Worm (Caenorhabditis elegans): Measurements from ENCODE around the gene cas-1.

cas-1 gene

ce11 chrX:16793470-16793869, 20.0 kb downstream of the cas-1 start:
- TF ChIP-seq aly-1 (tag; optimal IDR thresholded peaks at IDR 0.05) (no peak), tra-4 (tag; optimal IDR thresholded peaks at IDR 0.05) (no peak), B0310.2 (tag; optimal IDR thresholded peaks at IDR 0.05) (no peak), hnd-1 (tag; optimal IDR thresholded peaks at IDR 0.05) (no peak), flt-1 (GFP tag; IDR thresholded peaks at IDR 0.05) (no peak), F13C5.2 (tag; optimal IDR thresholded peaks at IDR 0.05) (no peak), tbx-37 (GFP tag; conservative IDR thresholded peaks at IDR 0.05) (no peak), ceh-13 (GFP tag; optimal IDR thresholded peaks at IDR 0.05) (no peak), ets-7 (tag; optimal IDR thresholded peaks at IDR 0.05) (no peak), pes-1 (GFP tag; IDR thresholded peaks at IDR 0.05) (no peak), ceh-36 (tag; optimal IDR thresholded peaks at IDR 0.05) (no peak), scrt-1 (GFP tag; IDR thresholded peaks at IDR 0.05) (no peak), tbx-11 (GFP tag; IDR thresholded peaks at IDR 0.05) (no peak), hmg-4 (GFP tag; optimal IDR thresholded peaks at IDR 0.05) (no peak), sea-1 (GFP tag; conservative IDR thresholded peaks at IDR 0.05) (no peak), hmbx-1 (tag; optimal IDR thresholded peaks at IDR 0.05) (no peak), ama-1 (optimal IDR thresholded peaks at IDR 0.05) (no peak)

- no peak for TF ChIP-seq ceh-13 (GFP tag; optimal IDR thresholded peaks at IDR 0.05)
- TF ChIP-seq scrt-1 (GFP tag; IDR thresholded peaks at IDR 0.05): no peak
- TF ChIP-seq tbx-11 (GFP tag; IDR thresholded peaks at IDR 0.05): no peak
- TF ChIP-seq hmg-4 (GFP tag; optimal IDR thresholded peaks at IDR 0.05): no peak
These were observed 20.7 kb downstream of the cas-1 start, which contains the start of gene got-1.2 for ce11 chrX:16792700-16793176. Gene got-1.2 (minus strand): TSS chrX:16793126.

ce11 chrX:16787152-16787551, 26.3 kb downstream of the cas-1 start:
- TF ChIP-seq F13C5.2 (tag; optimal IDR thresholded peaks at IDR 0.05) (no peak), ceh-36 (tag; optimal IDR thresholded peaks at IDR 0.05) (no peak), pes-1 (GFP tag; IDR thresholded peaks at IDR 0.05) (no peak), hmg-4 (GFP tag; optimal IDR thresholded peaks at IDR 0.05) (no peak), aly-1 (tag; optimal IDR thresholded peaks at IDR 0.05) (no peak)

ce11 chrX:16786021-16786488, 27.4 kb downstream of the cas-1 start, which contains the start of gene T01C8.2:
Gene T01C8.2 (plus strand): TSS chrX:16786438.
- no peak for TF ChIP-seq aly-1 (tag; optimal IDR thresholded peaks at IDR 0.05)
- TF ChIP-seq ama-1 (optimal IDR thresholded peaks at IDR 0.05): no peak
- no peak for TF ChIP-seq ets-7 (tag; optimal IDR thresholded peaks at IDR 0.05)
- TF ChIP-seq B0310.2 (tag; optimal IDR thresholded peaks at IDR 0.05): no peak
- no peak for TF ChIP-seq hnd-1 (tag; optimal IDR thresholded peaks at IDR 0.05)
- no peak for TF ChIP-seq hmg-4 (GFP tag; optimal IDR thresholded peaks at IDR 0.05)
- no peak for TF ChIP-seq sea-1 (GFP tag; conservative IDR thresholded peaks at IDR 0.05)

- TF ChIP-seq tbx-11 (GFP tag; IDR thresholded peaks at IDR 0.05): no peak
- TF ChIP-seq scrt-1 (GFP tag; IDR thresholded peaks at IDR 0.05): no peak
- no peak for TF ChIP-seq hmbx-1 (tag; optimal IDR thresholded peaks at IDR 0.05)
- TF ChIP-seq F13C5.2 (tag; optimal IDR thresholded peaks at IDR 0.05): no peak
These were observed 29.4 kb downstream of the cas-1 start for ce11 chrX:16784038-16784437.

- TF ChIP-seq scrt-1 (GFP tag; IDR thresholded peaks at IDR 0.05) (no peak), tra-4 (tag; optimal IDR thresholded peaks at IDR 0.05) (no peak), hnd-1 (tag; optimal IDR thresholded peaks at IDR 0.05) (no peak), flt-1 (GFP tag; IDR thresholded peaks at IDR 0.05) (no peak), ceh-13 (GFP tag; optimal IDR thresholded peaks at IDR 0.05) (no peak), tbx-37 (GFP tag; conservative IDR thresholded peaks at IDR 0.05) (no peak), B0310.2 (tag; optimal IDR thresholded peaks at IDR 0.05) (no peak), hmg-4 (GFP tag; optimal IDR thresholded peaks at IDR 0.05) (no peak), aly-1 (tag; optimal IDR thresholded peaks at IDR 0.05) (no peak), sea-1 (GFP tag; conservative IDR thresholded peaks at IDR 0.05) (no peak), F13C5.2 (tag; optimal IDR thresholded peaks at IDR 0.05) (no peak), tbx-11 (GFP tag; IDR thresholded peaks at IDR 0.05) (no peak), pes-1 (GFP tag; IDR thresholded peaks at IDR 0.05) (no peak), hmbx-1 (tag; optimal IDR thresholded peaks at IDR 0.05) (no peak), ama-1 (optimal IDR thresholded peaks at IDR 0.05) (no peak), ceh-36 (tag; optimal IDR thresholded peaks at IDR 0.05) (no peak), ets-7 (tag; optimal IDR thresholded peaks at IDR 0.05) (no peak)
These were observed 30.6 kb downstream of the cas-1 start, which contains the start of gene T01C8.3 for ce11 chrX:16782797-16783259. Gene T01C8.3 (minus strand): TSS chrX:16783209.

- TF ChIP-seq ceh-36 (tag; optimal IDR thresholded peaks at IDR 0.05) (no peak), tra-4 (tag; optimal IDR thresholded peaks at IDR 0.05) (no peak), tbx-37 (GFP tag; conservative IDR thresholded peaks at IDR 0.05) (no peak), hmg-4 (GFP tag; optimal IDR thresholded peaks at IDR 0.05) (no peak), scrt-1 (GFP tag; IDR thresholded peaks at IDR 0.05) (no peak), ets-7 (tag; optimal IDR thresholded peaks at IDR 0.05) (no peak), tbx-11 (GFP tag; IDR thresholded peaks at IDR 0.05) (no peak), sea-1 (GFP tag; conservative IDR thresholded peaks at IDR 0.05) (no peak), F13C5.2 (tag; optimal IDR thresholded peaks at IDR 0.05) (no peak), B0310.2 (tag; optimal IDR thresholded peaks at IDR 0.05) (no peak), hnd-1 (tag; optimal IDR thresholded peaks at IDR 0.05) (no peak), ama-1 (optimal IDR thresholded peaks at IDR 0.05) (no peak), ceh-13 (GFP tag; optimal IDR thresholded peaks at IDR 0.05) (no peak), aly-1 (tag; optimal IDR thresholded peaks at IDR 0.05) (no peak), hmbx-1 (tag; optimal IDR thresholded peaks at IDR 0.05) (no peak), pes-1 (GFP tag; IDR thresholded peaks at IDR 0.05) (no peak), flt-1 (GFP tag; IDR thresholded peaks at IDR 0.05) (no peak)
These were observed 38.1 kb downstream of the cas-1 start for ce11 chrX:16775335-16775835.

- TF ChIP-seq tbx-11 (GFP tag; IDR thresholded peaks at IDR 0.05) (no peak), ets-7 (tag; optimal IDR thresholded peaks at IDR 0.05) (no peak), aly-1 (tag; optimal IDR thresholded peaks at IDR 0.05) (no peak), tra-4 (tag; optimal IDR thresholded peaks at IDR 0.05) (no peak), hnd-1 (tag; optimal IDR thresholded peaks at IDR 0.05) (no peak), hmbx-1 (tag; optimal IDR thresholded peaks at IDR 0.05) (no peak), ceh-36 (tag; optimal IDR thresholded peaks at IDR 0.05) (no peak), hmg-4 (GFP tag; optimal IDR thresholded peaks at IDR 0.05) (no peak), pes-1 (GFP tag; IDR thresholded peaks at IDR 0.05) (no peak), scrt-1 (GFP tag; IDR thresholded peaks at IDR 0.05) (no peak), F13C5.2 (tag; optimal IDR thresholded peaks at IDR 0.05) (no peak)
These were observed 40.0 kb downstream of the cas-1 start for ce11 chrX:16773421-16773820.

Measured in whole organism, early embryonic.